Worm (Caenorhabditis elegans) whole organism, midembryonic: ENCODE measurements around the gene ZK418.2.

ENCODE experiments used
- flt-1 ChIP-seq: fragments of 200-800 bp; sonication (Bioruptor generic); IDR thresholded peaks from 2 replicates; pipeline ENCODE4 v1.3.6; 2022; ENCODE audit warnings: missing genetic modification characterization, missing compliant biosample characterization
- ref-1 ChIP-seq: fragments of 200-800 bp; sonication (Bioruptor generic); conservative IDR thresholded peaks from 2 replicates; pipeline ENCODE4 v1.3.6; 2022; ENCODE audit warnings: missing genetic modification reagents, missing genetic modification characterization, missing compliant biosample characterization

ce11 chrIII:7112285-7112684 lies 21.1 kb downstream of the ZK418.2 start:
- TF ChIP-seq flt-1 (GFP tag; lab: Robert Waterston, UW) (no peak), ref-1 (GFP tag; lab: Robert Waterston, UW) (no peak)
